Worm (Caenorhabditis elegans): ENCODE results near the gene srsx-18.

- no peak for TF ChIP-seq dao-5 (tag; optimal IDR thresholded peaks at IDR 0.05)
- no peak for TF ChIP-seq him-1 (tag; optimal IDR thresholded peaks at IDR 0.05)
Measured at ce11 chrV:5906252-5906651, 16.1 kb upstream of the srsx-18 start, which contains the start of gene srd-15.

Measured in whole organism, L4/young adult.